Worm (Caenorhabditis elegans) whole organism, L4 larva: Measurements from ENCODE around the gene oac-2.

ENCODE experiments used
- F49E8.2 ChIP-seq: sonication (generic microtip); optimal IDR thresholded peaks from 2 replicates; lab custom pipeline; 2016; ENCODE audit warnings: missing compliant biosample characterization, mild to moderate bottlenecking, missing genetic modification characterization, borderline replicate concordance
- aly-2 ChIP-seq: sonication (generic microtip); optimal IDR thresholded peaks from 2 replicates; lab custom pipeline; 2018; ENCODE audit warnings: missing biosample characterization, missing genetic modification characterization
- ama-1 ChIP-seq: fragments of 150-350 bp; optimal IDR thresholded peaks from 2 replicates; lab custom pipeline; 2014; ENCODE audit warnings: inconsistent platforms, mixed read lengths
- dmd-6 ChIP-seq: fragments of 200-800 bp; sonication (Bioruptor generic); IDR thresholded peaks from 2 replicates; pipeline ENCODE4 v1.3.6; 2022; ENCODE audit warnings: missing genetic modification reagents, missing genetic modification characterization, missing compliant biosample characterization
- nhr-28 ChIP-seq: fragments of 150-350 bp; optimal IDR thresholded peaks from 2 replicates; lab custom pipeline; 2014; ENCODE audit warnings: missing biosample characterization, missing genetic modification characterization

DNA sequence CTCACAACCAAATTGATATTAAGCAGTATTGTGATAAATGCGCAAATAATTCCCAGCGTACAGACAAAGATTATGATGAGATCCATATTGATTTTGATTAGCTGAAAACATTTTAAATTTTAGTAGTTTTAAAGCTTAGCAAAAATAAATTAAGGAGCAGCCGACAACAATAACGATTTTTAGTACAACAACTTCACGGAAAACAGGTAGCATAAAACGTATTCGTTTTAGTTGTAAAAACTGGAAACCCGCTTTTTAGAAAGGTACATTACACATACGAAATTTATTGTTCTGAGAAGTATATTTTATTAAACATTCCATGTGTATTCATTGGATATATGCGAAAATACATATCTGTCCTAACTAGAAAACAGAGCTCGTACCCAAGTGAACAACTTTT is 15.5 kb upstream of the oac-2 start, which contains the start of gene srbc-36:
- TF ChIP-seq F49E8.2 (tag; lab: Kevin White, UChicago) = no peak
- no peak for TF ChIP-seq dmd-6
- no peak for TF ChIP-seq nhr-28
- TF ChIP-seq aly-2 = no peak
- TF ChIP-seq ama-1 (lab: Kevin White, UChicago) = no peak
